Fruit fly (Drosophila melanogaster): Measurements from ENCODE around the gene Tsp86D.
A peak's percentile ranks its signal among the peaks of the same experiment; 100 is the strongest.

The Tsp86D gene

DNA sequence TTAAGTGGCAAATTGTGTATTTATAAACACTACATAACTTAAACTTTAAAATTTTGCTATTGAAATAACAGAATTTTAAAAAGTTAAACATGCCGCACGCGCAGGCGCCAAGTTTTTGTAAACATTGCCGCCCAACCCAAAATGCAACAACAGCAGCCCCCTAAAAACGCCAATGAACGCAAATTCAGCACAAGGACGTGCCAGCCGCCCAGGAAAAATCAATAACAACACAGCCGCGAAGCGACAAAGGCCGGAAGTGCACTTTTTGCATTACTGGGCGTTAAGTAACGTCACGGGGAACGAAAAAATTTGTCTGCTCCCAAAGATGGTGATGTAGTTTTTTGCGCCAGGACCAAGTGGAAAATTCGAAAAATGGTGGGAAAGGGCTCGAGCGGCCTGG lies 4.3 kb downstream of the Tsp86D start, which contains the start of gene CG4596:
CG4596 (plus strand) TSS at position 219 of the 400 bp plus-strand sequence.
- TF ChIP-seq psq (GFP tag; optimal IDR thresholded peaks at IDR 0.05) (no peak), CG9705 (GFP tag; optimal IDR thresholded peaks at IDR 0.05) (no peak)

DNA sequence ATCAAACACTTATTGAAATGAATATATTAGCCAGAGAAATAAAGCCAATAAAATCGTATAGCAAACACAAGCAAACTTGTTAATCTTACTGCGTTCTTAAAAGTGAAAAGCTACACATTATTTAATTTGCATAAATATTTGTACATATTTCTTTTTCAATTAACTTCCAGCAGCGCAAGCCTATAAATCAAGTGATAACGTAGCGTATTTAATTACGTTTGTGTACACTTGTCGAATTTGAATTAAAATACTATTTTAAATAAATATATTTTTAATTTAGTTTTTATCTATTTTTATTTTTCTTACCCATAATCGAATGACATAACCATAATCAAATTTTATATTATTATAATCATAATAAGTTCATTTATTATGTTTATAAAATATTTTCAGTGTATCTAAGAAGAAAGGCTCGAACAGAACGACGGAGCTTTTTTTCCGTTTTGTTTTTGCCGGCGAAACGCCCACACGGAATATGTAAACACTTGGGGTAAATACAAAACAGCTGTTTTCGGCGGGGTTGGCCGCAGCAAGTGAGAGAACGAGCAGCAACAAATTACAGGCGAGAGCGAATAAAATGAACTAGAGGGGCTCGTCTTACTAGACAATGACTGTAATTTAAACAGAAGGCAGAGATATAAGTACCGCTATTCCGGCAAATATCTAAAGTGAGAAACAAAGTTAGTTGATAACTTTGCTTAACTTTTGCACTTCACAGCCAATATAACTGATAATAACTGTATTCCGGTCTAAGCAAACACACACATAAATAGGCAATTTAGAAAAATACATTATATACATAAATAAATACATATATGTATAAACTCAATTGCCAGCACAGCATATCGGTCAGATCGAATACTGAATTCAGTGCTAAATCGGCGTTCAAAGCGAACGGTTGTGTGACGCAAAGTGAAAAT lies 7.3 kb downstream of the Tsp86D start, which contains the start of gene Sodh2:
Sodh2 (plus strand) TSS at position 870 of the 920 bp plus-strand sequence.
- peak; percentile 65 for TF ChIP-seq Hnf4 (GFP tag; optimal IDR thresholded peaks at IDR 0.05)
- no peak for TF ChIP-seq Myc (optimal IDR thresholded peaks at IDR 0.05)
- TF ChIP-seq GATAd (GFP tag; optimal IDR thresholded peaks at IDR 0.05): peak; percentile 36
- TF ChIP-seq Mio (GFP tag; optimal IDR thresholded peaks at IDR 0.05): peak; percentile 7
- peak; percentile 55 for TF ChIP-seq ey (GFP tag; optimal IDR thresholded peaks at IDR 0.05)
- TF ChIP-seq N (GFP tag; optimal IDR thresholded peaks at IDR 0.05): no peak
- no peak for TF ChIP-seq jim (GFP tag; optimal IDR thresholded peaks at IDR 0.05)
- no peak for TF ChIP-seq sv (GFP tag; optimal IDR thresholded peaks at IDR 0.05)
- TF ChIP-seq CG9705 (GFP tag; optimal IDR thresholded peaks at IDR 0.05): peak; percentile 65
- TF ChIP-seq psq (GFP tag; optimal IDR thresholded peaks at IDR 0.05): peak; percentile 83
- TF ChIP-seq brk (GFP tag; optimal IDR thresholded peaks at IDR 0.05): peak; percentile 67
- TF ChIP-seq HLH106 (tag; optimal IDR thresholded peaks at IDR 0.05): peak; percentile 86
- peak; percentile 70 for TF ChIP-seq fru (GFP tag; optimal IDR thresholded peaks at IDR 0.05)
- TF ChIP-seq sage (GFP tag; optimal IDR thresholded peaks at IDR 0.05): peak; percentile 64
- peak; percentile 58 for TF ChIP-seq Rel (GFP tag; optimal IDR thresholded peaks at IDR 0.05)
- TF ChIP-seq Rel (tag; optimal IDR thresholded peaks at IDR 0.05): peak; percentile 74
- no peak for TF ChIP-seq Dfd (GFP tag; optimal IDR thresholded peaks at IDR 0.05)
- peak; percentile 17 for TF ChIP-seq CG32264 (GFP tag; optimal IDR thresholded peaks at IDR 0.05)
- TF ChIP-seq Jra (GFP tag; optimal IDR thresholded peaks at IDR 0.05): peak; percentile 23
- peak; percentile 98 for TF ChIP-seq Hr83 (GFP tag; optimal IDR thresholded peaks at IDR 0.05; ENCODE audit: poor library complexity, severe bottlenecking)
- TF ChIP-seq foxo (GFP tag; optimal IDR thresholded peaks at IDR 0.05): peak in 1 of 2 experiments; percentile 87
- TF ChIP-seq dmrt93B (GFP tag; optimal IDR thresholded peaks at IDR 0.05): peak; percentile 51
- peak; percentile 46 for TF ChIP-seq woc (GFP tag; optimal IDR thresholded peaks at IDR 0.05)
- TF ChIP-seq lola (GFP tag; optimal IDR thresholded peaks at IDR 0.05): no peak
- TF ChIP-seq tai (GFP tag; optimal IDR thresholded peaks at IDR 0.05): no peak
- TF ChIP-seq OdsH (GFP tag; optimal IDR thresholded peaks at IDR 0.05): peak; percentile 86
- peak; percentile 91 for TF ChIP-seq Sp1 (GFP tag; optimal IDR thresholded peaks at IDR 0.05)
- TF ChIP-seq br (GFP tag; optimal IDR thresholded peaks at IDR 0.05): peak; percentile 72
- peak; percentile 88 for TF ChIP-seq rgr (GFP tag; optimal IDR thresholded peaks at IDR 0.05)
- TF ChIP-seq h (GFP tag; optimal IDR thresholded peaks at IDR 0.05): peak; percentile 85

DNA sequence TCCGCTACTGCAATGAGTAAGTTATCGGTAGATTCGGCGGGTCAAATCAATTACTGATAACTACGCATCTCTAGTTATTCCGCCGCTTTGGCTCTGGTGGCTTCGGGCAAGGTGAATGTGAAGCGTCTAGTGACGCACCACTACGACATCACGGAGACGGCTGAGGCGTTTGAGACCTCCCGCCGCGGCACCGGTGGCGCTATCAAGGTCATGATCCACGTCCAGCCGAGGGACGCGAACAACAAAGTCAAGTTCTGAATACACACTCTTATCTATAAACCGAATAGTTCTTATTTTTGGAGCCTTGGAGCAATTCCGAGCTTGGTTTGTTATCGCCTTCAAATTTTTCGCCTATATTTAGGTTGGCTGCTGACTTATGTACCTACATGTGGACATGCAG lies 9.3 kb downstream of the Tsp86D start:
- TF ChIP-seq dl (GFP tag; optimal IDR thresholded peaks at IDR 0.05; ENCODE audit: insufficient read depth in 1 of 2, partially characterized antibody in 2 of 2) (no peak), Hr83 (GFP tag; optimal IDR thresholded peaks at IDR 0.05; ENCODE audit: poor library complexity, severe bottlenecking) (no peak), HLH106 (tag; optimal IDR thresholded peaks at IDR 0.05) (no peak), Dfd (GFP tag; optimal IDR thresholded peaks at IDR 0.05) (no peak), rgr (GFP tag; optimal IDR thresholded peaks at IDR 0.05) (no peak), fru (GFP tag; optimal IDR thresholded peaks at IDR 0.05) (no peak), sage (GFP tag; optimal IDR thresholded peaks at IDR 0.05) (no peak), OdsH (GFP tag; optimal IDR thresholded peaks at IDR 0.05) (no peak), pan (optimal IDR thresholded peaks at IDR 0.05) (no peak)

DNA sequence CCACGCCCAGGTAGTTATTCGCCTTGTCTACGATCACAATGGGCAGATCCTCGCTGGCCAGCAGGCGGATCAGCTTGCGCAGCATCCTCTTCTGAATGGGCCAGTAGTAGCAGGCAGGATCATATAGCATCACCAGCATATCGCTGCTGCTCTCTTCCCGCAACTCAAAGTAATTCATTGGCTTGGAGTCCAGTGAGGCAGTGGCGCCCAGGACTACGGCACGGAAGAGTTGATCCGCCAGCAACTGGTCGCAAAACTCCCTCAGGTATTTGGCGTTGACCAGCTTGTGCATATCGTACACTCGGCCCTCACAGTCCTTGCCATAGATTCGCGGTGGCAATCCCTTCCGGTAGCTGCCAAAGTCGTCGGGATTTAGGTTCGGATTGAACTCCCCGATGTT lies 10.1 kb downstream of the Tsp86D start:
- no peak for TF ChIP-seq br (GFP tag; optimal IDR thresholded peaks at IDR 0.05)
- no peak for TF ChIP-seq CrebA (GFP tag; optimal IDR thresholded peaks at IDR 0.05; ENCODE audit: borderline replicate concordance)
- no peak for TF ChIP-seq Hr78 (GFP tag; optimal IDR thresholded peaks at IDR 0.05)
- TF ChIP-seq tai (GFP tag; optimal IDR thresholded peaks at IDR 0.05): no peak
- no peak for TF ChIP-seq Abd-B (GFP tag; optimal IDR thresholded peaks at IDR 0.05)
- no peak for TF ChIP-seq pan (optimal IDR thresholded peaks at IDR 0.05)
- no peak for TF ChIP-seq lola (GFP tag; optimal IDR thresholded peaks at IDR 0.05)
- TF ChIP-seq sv (GFP tag; optimal IDR thresholded peaks at IDR 0.05): no peak
